Worm (Caenorhabditis elegans): ENCODE data around the gene C54F6.18.

The C54F6.18 gene

ce11 chrV:7485000-7485399 is 40.8 kb upstream of the C54F6.18 start, which contains the start of gene srbc-8:
Gene srbc-8, minus strand, starts transcription at chrV:7485100.
- TF ChIP-seq nhr-237 (tag; optimal IDR thresholded peaks at IDR 0.05) (no peak), spr-3 (GFP tag; optimal IDR thresholded peaks at IDR 0.05) (no peak), ceh-62 (tag; optimal IDR thresholded peaks at IDR 0.05) (no peak), mdt-29 (GFP tag; IDR thresholded peaks at IDR 0.05) (no peak)

- no peak for TF ChIP-seq gei-8 (GFP tag; optimal IDR thresholded peaks at IDR 0.05)
- TF ChIP-seq skn-1 (tag; optimal IDR thresholded peaks at IDR 0.05), result no peak
- no peak for TF ChIP-seq ceh-32 (tag; optimal IDR thresholded peaks at IDR 0.05; ENCODE audit: poor library complexity)
- TF ChIP-seq set-16 (GFP tag; IDR thresholded peaks at IDR 0.05), result no peak
- TF ChIP-seq nhr-48 (tag; optimal IDR thresholded peaks at IDR 0.05), result no peak
- no peak for TF ChIP-seq nhr-25 (tag; optimal IDR thresholded peaks at IDR 0.05; ENCODE audit: borderline replicate concordance, insufficient read depth)
- no peak for TF ChIP-seq zag-1 (tag; optimal IDR thresholded peaks at IDR 0.05)
Measured at ce11 chrV:7487518-7487917, 38.3 kb upstream of the C54F6.18 start, which contains the start of gene srbc-7. Gene srbc-7, minus strand, starts transcription at chrV:7487618.

- TF ChIP-seq hif-1 (tag; optimal IDR thresholded peaks at IDR 0.05) (no peak), madf-9 (GFP tag; conservative IDR thresholded peaks at IDR 0.05) (no peak), F44E2.7 (GFP tag; IDR thresholded peaks at IDR 0.05) (no peak), spr-1 (tag; optimal IDR thresholded peaks at IDR 0.05) (no peak), php-3 (GFP tag; IDR thresholded peaks at IDR 0.05) (no peak), mes-2 (tag; optimal IDR thresholded peaks at IDR 0.05; ENCODE audit: poor library complexity, severe bottlenecking) (no peak), cey-2 (tag; optimal IDR thresholded peaks at IDR 0.05; ENCODE audit: borderline replicate concordance, insufficient read depth) (no peak), ZK546.5 (tag; optimal IDR thresholded peaks at IDR 0.05) (no peak), lin-38 (GFP tag; IDR thresholded peaks at IDR 0.05) (no peak), nhr-111 (GFP tag; optimal IDR thresholded peaks at IDR 0.05) (no peak), aly-2 (tag; optimal IDR thresholded peaks at IDR 0.05) (no peak), nhr-42 (GFP tag; IDR thresholded peaks at IDR 0.05) (no peak), F49E8.2 (tag; optimal IDR thresholded peaks at IDR 0.05; ENCODE audit: borderline replicate concordance) (no peak), sdz-12 (GFP tag; optimal IDR thresholded peaks at IDR 0.05) (no peak), zag-1 (tag; optimal IDR thresholded peaks at IDR 0.05) (no peak), zip-11 (GFP tag; IDR thresholded peaks at IDR 0.05) (no peak)
Measured at ce11 chrV:7490340-7490739, 35.5 kb upstream of the C54F6.18 start, which contains the start of gene srbc-9. Gene srbc-9, minus strand, starts transcription at chrV:7490440.

ce11 chrV:7492924-7493323 is 32.9 kb upstream of the C54F6.18 start, which contains the start of gene srbc-10:
Gene srbc-10, minus strand, starts transcription at chrV:7493024.
- TF ChIP-seq ceh-82 (tag; optimal IDR thresholded peaks at IDR 0.05) (no peak), lin-15B (tag; optimal IDR thresholded peaks at IDR 0.05) (no peak), ztf-7 (tag; optimal IDR thresholded peaks at IDR 0.05) (no peak), zfp-2 (tag; optimal IDR thresholded peaks at IDR 0.05) (no peak)

ce11 chrV:7495189-7495588 is 30.6 kb upstream of the C54F6.18 start, which contains the start of gene srbc-11:
Gene srbc-11, minus strand, starts transcription at chrV:7495289.
- TF ChIP-seq saeg-2 (GFP tag; IDR thresholded peaks at IDR 0.05), result no peak

ce11 chrV:7497440-7497839 is 28.4 kb upstream of the C54F6.18 start, which contains the start of gene srh-79:
Gene srh-79, plus strand, starts transcription at chrV:7497740.
- TF ChIP-seq hif-1 (tag; optimal IDR thresholded peaks at IDR 0.05) (no peak), daf-19 (GFP tag; conservative IDR thresholded peaks at IDR 0.05) (no peak), zfp-2 (tag; optimal IDR thresholded peaks at IDR 0.05) (no peak), php-3 (GFP tag; IDR thresholded peaks at IDR 0.05) (no peak)
